Fruit fly (Drosophila melanogaster): Measurements from ENCODE around the gene Brd.

- no peak for TF ChIP-seq usp (GFP tag; optimal IDR thresholded peaks at IDR 0.05)
- TF ChIP-seq Dll (optimal IDR thresholded peaks at IDR 0.05) = no peak
Observed at dm6 chr3L:14968553-14968952, 3.9 kb upstream of the Brd start.

Measured in whole organism.